Fruit fly (Drosophila melanogaster): ENCODE results near the gene PIG-S.

DNA sequence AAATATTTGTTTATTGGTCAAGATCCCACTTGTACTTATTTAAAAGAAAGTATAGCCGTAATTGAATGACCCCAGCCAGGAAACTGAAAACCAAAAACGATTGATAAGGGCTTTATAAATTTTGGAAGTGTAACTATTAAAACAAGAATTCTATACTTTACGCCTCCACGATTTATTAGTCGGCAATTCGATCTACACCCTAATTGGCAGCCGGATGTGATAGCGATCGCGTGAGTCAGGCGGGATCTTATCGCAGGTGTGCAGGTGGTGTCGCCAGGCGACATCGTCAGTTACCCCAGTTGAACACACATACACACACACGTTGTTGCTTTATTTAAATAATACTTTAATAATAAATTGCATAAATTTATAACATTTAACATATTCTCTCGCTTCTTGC lies 16.9 kb upstream of the PIG-S start:
- TF ChIP-seq psq (optimal IDR thresholded peaks at IDR 0.05) = no peak
- no peak for TF ChIP-seq ttk (optimal IDR thresholded peaks at IDR 0.05)
- no peak for TF ChIP-seq Myc (optimal IDR thresholded peaks at IDR 0.05)
- no peak for TF ChIP-seq h (optimal IDR thresholded peaks at IDR 0.05)
- TF ChIP-seq Sin3A (optimal IDR thresholded peaks at IDR 0.05) = no peak
